Worm (Caenorhabditis elegans) whole organism, L4 larva: Measurements from ENCODE around the gene ZK1098.2.

Experiments used
- F10B5.3 ChIP-seq: sonication (generic microtip); optimal IDR thresholded peaks from 2 replicates; lab custom pipeline; 2016; ENCODE audit warnings: mild to moderate bottlenecking, missing genetic modification characterization, missing compliant biosample characterization
- F26F4.8 ChIP-seq: fragments of 200-800 bp; sonication (Bioruptor generic); conservative IDR thresholded peaks from 2 replicates; pipeline ENCODE4 v1.3.6; 2022; ENCODE audit warnings: missing genetic modification characterization, missing compliant biosample characterization
- F44E2.7 ChIP-seq: fragments of 200-800 bp; sonication (Bioruptor generic); IDR thresholded peaks from 2 replicates; pipeline ENCODE4 v2.1.2; 2022; ENCODE audit warnings: missing genetic modification characterization, missing compliant biosample characterization
- F49E8.2 ChIP-seq: sonication (generic microtip); optimal IDR thresholded peaks from 2 replicates; lab custom pipeline; 2016; ENCODE audit warnings: missing compliant biosample characterization, mild to moderate bottlenecking, missing genetic modification characterization, borderline replicate concordance
- R02D3.7 ChIP-seq: fragments of 150-350 bp; sonication (generic microtip); optimal IDR thresholded peaks from 3 replicates; lab custom pipeline; 2014; ENCODE audit warnings: missing biosample characterization, missing genetic modification characterization
- T20F7.1 ChIP-seq: fragments of 200-800 bp; sonication (Bioruptor generic); optimal IDR thresholded peaks from 2 replicates; lab custom pipeline; 2018; ENCODE audit warnings: mild to moderate bottlenecking, missing genetic modification characterization, missing compliant biosample characterization
- Y105C5A.15 ChIP-seq: fragments of 200-800 bp; sonication (Bioruptor generic); IDR thresholded peaks from 2 replicates; pipeline ENCODE4 v1.3.6; 2022; ENCODE audit warnings: missing genetic modification characterization, missing compliant biosample characterization
- Y5F2A.4 ChIP-seq: fragments of 200-800 bp; sonication (Bioruptor generic); optimal IDR thresholded peaks from 2 replicates; lab custom pipeline; 2018; ENCODE audit warnings: mild to moderate bottlenecking, missing genetic modification characterization, missing compliant biosample characterization
- ZK337.2 ChIP-seq: fragments of 200-800 bp; sonication (Bioruptor generic); IDR thresholded peaks from 2 replicates; pipeline ENCODE4 v1.3.6; 2022; ENCODE audit warnings: missing genetic modification reagents, missing genetic modification characterization, missing compliant biosample characterization
- ZK546.5 ChIP-seq, 2 experiments: sonication (generic microtip); optimal IDR thresholded peaks; 2 replicates each; lab custom pipeline; 2017; ENCODE audit warnings: missing biosample characterization in 2 of 2, missing genetic modification characterization in 2 of 2
- aha-1 ChIP-seq: fragments of 150-350 bp; peaks from one replicate; lab custom pipeline; 2014; ENCODE audit warnings: missing biosample characterization, missing genetic modification characterization
- arid-1 ChIP-seq: fragments of 200-800 bp; sonication (Bioruptor generic); conservative IDR thresholded peaks from 2 replicates; pipeline ENCODE4 v1.3.6; 2022; ENCODE audit warnings: missing genetic modification reagents, missing genetic modification characterization, missing compliant biosample characterization
- ceh-32 ChIP-seq: sonication (generic microtip); optimal IDR thresholded peaks from 2 replicates; lab custom pipeline; 2016; ENCODE audit warnings: mild to moderate bottlenecking, missing genetic modification characterization, missing compliant biosample characterization; ENCODE audit not compliant: poor library complexity
- ceh-44 ChIP-seq: fragments of 200-800 bp; sonication (Bioruptor generic); IDR thresholded peaks from 2 replicates; pipeline ENCODE4 v1.3.6; 2022; ENCODE audit warnings: missing genetic modification reagents, missing genetic modification characterization, missing compliant biosample characterization
- ceh-62 ChIP-seq: sonication (generic microtip); optimal IDR thresholded peaks from 2 replicates; lab custom pipeline; 2017; ENCODE audit warnings: missing biosample characterization, missing genetic modification characterization
- cey-2 ChIP-seq: sonication (generic microtip); optimal IDR thresholded peaks from 3 replicates; lab custom pipeline; 2017; ENCODE audit warnings: missing genetic modification characterization, mild to moderate bottlenecking, missing compliant biosample characterization, antibody characterized with exemption, borderline replicate concordance; ENCODE audit not compliant: insufficient read depth
- daf-16 ChIP-seq, 3 experiments: sonication (generic microtip); optimal IDR thresholded peaks; 2 replicates each; lab custom pipeline; 2016 to 2017; ENCODE audit warnings: missing genetic modification characterization in 3 of 3, missing genetic modification reagents in 3 of 3, mild to moderate bottlenecking in 2 of 3, missing compliant biosample characterization in 2 of 3, missing biosample characterization in 1 of 3, moderate library complexity in 1 of 3
- dmd-6 ChIP-seq: fragments of 200-800 bp; sonication (Bioruptor generic); IDR thresholded peaks from 2 replicates; pipeline ENCODE4 v1.3.6; 2022; ENCODE audit warnings: missing genetic modification reagents, missing genetic modification characterization, missing compliant biosample characterization
- dmd-8 ChIP-seq: fragments of 200-800 bp; sonication (Bioruptor generic); IDR thresholded peaks from 2 replicates; pipeline ENCODE4 v1.3.6; 2022; ENCODE audit warnings: missing genetic modification characterization, missing compliant biosample characterization
- dmd-9 ChIP-seq: fragments of 200-800 bp; sonication (Bioruptor generic); IDR thresholded peaks from 2 replicates; pipeline ENCODE4 v1.3.6; 2022; ENCODE audit warnings: missing genetic modification reagents, missing genetic modification characterization, missing compliant biosample characterization
- dve-1 ChIP-seq: sonication (generic microtip); optimal IDR thresholded peaks from 2 replicates; lab custom pipeline; 2017; ENCODE audit warnings: antibody characterized with exemption, mild to moderate bottlenecking, missing genetic modification characterization, missing compliant biosample characterization; ENCODE audit not compliant: insufficient read depth
- egl-43 ChIP-seq: fragments of 200-800 bp; sonication (Bioruptor generic); IDR thresholded peaks from 2 replicates; pipeline ENCODE4 v1.3.6; 2022; ENCODE audit warnings: missing genetic modification reagents, missing genetic modification characterization, missing compliant biosample characterization
- fos-1 ChIP-seq: fragments of 150-350 bp; optimal IDR thresholded peaks from 2 replicates; lab custom pipeline; 2014; ENCODE audit warnings: missing biosample characterization, missing genetic modification characterization
- hif-1 ChIP-seq, 2 experiments: sonication (generic microtip); optimal IDR thresholded peaks; 2 replicates each; lab custom pipeline; 2016 to 2017; ENCODE audit warnings: missing compliant biosample characterization in 2 of 2, missing genetic modification characterization in 2 of 2, missing genetic modification reagents in 2 of 2, missing genotype in 2 of 2, mild to moderate bottlenecking in 1 of 2
- hlh-11 ChIP-seq: fragments of 200-800 bp; sonication (Bioruptor generic); optimal IDR thresholded peaks from 2 replicates; lab custom pipeline; 2018; ENCODE audit warnings: mild to moderate bottlenecking, missing genetic modification characterization, missing compliant biosample characterization
- hmg-1.1 ChIP-seq: fragments of 200-800 bp; sonication (Bioruptor generic); IDR thresholded peaks from 2 replicates; pipeline ENCODE4 v1.3.6; 2022; ENCODE audit warnings: missing genetic modification reagents, missing genetic modification characterization, missing compliant biosample characterization
- lin-13 ChIP-seq: fragments of 150-350 bp; optimal IDR thresholded peaks from 2 replicates; lab custom pipeline; 2014; ENCODE audit warnings: missing biosample characterization, missing genetic modification reagents, missing genetic modification characterization
- lin-38 ChIP-seq: fragments of 200-800 bp; sonication (Bioruptor generic); IDR thresholded peaks from 2 replicates; pipeline ENCODE4 v1.3.6; 2022; ENCODE audit warnings: missing genetic modification reagents, missing genetic modification characterization, missing compliant biosample characterization
- lin-39 ChIP-seq: fragments of 150-350 bp; optimal IDR thresholded peaks from 2 replicates; lab custom pipeline; 2014; ENCODE audit warnings: missing biosample characterization, missing genetic modification reagents, missing genetic modification characterization
- lsy-2 ChIP-seq, 2 experiments: fragments of 150-350 bp in 1 of 2; sonication (generic microtip) in 1 of 2; optimal IDR thresholded peaks; 2 replicates each; lab custom pipeline; 2014 to 2017; ENCODE audit warnings: missing biosample characterization in 2 of 2, missing genetic modification characterization in 2 of 2
- mdt-29 ChIP-seq: fragments of 200-800 bp; sonication (Bioruptor generic); IDR thresholded peaks from 2 replicates; pipeline ENCODE4 v1.3.6; 2022; ENCODE audit warnings: missing genetic modification reagents, missing genetic modification characterization, missing compliant biosample characterization
- mep-1 ChIP-seq: fragments of 150-350 bp; sonication (generic microtip); optimal IDR thresholded peaks from 3 replicates; lab custom pipeline; 2014; ENCODE audit warnings: missing biosample characterization, missing genetic modification characterization
- mes-2 ChIP-seq: sonication (generic microtip); optimal IDR thresholded peaks from 2 replicates; lab custom pipeline; 2016; ENCODE audit warnings: missing genotype, mild to moderate bottlenecking, missing genetic modification characterization, missing compliant biosample characterization; ENCODE audit not compliant: poor library complexity, severe bottlenecking
- nhr-102 ChIP-seq: sonication (generic microtip); optimal IDR thresholded peaks from 2 replicates; lab custom pipeline; 2016; ENCODE audit warnings: mild to moderate bottlenecking, missing genetic modification characterization, moderate library complexity, missing compliant biosample characterization
- nhr-237 ChIP-seq: sonication (generic microtip); optimal IDR thresholded peaks from 2 replicates; lab custom pipeline; 2017; ENCODE audit warnings: missing biosample characterization, missing genetic modification characterization
- nhr-28 ChIP-seq: fragments of 150-350 bp; optimal IDR thresholded peaks from 2 replicates; lab custom pipeline; 2014; ENCODE audit warnings: missing biosample characterization, missing genetic modification characterization
- nhr-6 ChIP-seq: fragments of 150-350 bp; optimal IDR thresholded peaks from 2 replicates; lab custom pipeline; 2014; ENCODE audit warnings: missing biosample characterization, missing genetic modification characterization
- pha-4 ChIP-seq, 2 experiments: fragments of 150-350 bp in 1 of 2; fragments of 200-800 bp in 1 of 2; sonication (Bioruptor generic) in 1 of 2; IDR thresholded peaks in 1 of 2; optimal IDR thresholded peaks in 1 of 2; 2 replicates each; pipeline versions ENCODE4 v1.3.6 to Lab custom; 2014 to 2022; ENCODE audit warnings: missing genetic modification characterization in 2 of 2, missing genetic modification reagents in 2 of 2, missing biosample characterization in 1 of 2, missing compliant biosample characterization in 1 of 2
- set-16 ChIP-seq: fragments of 200-800 bp; sonication (Bioruptor generic); IDR thresholded peaks from 2 replicates; pipeline ENCODE4 v1.3.6; 2022; ENCODE audit warnings: missing genetic modification reagents, missing genetic modification characterization, missing compliant biosample characterization
- skn-1 ChIP-seq: fragments of 150-350 bp; optimal IDR thresholded peaks from 2 replicates; lab custom pipeline; 2014; ENCODE audit warnings: missing biosample characterization, missing genetic modification characterization
- tag-97 ChIP-seq: fragments of 200-800 bp; sonication (Bioruptor generic); IDR thresholded peaks from 2 replicates; pipeline ENCODE4 v1.3.6; 2022; ENCODE audit warnings: missing genetic modification characterization, missing compliant biosample characterization
- tra-1 ChIP-seq: fragments of 200-800 bp; sonication (Bioruptor generic); IDR thresholded peaks from 2 replicates; pipeline ENCODE4 v1.3.6; 2022; ENCODE audit warnings: missing genetic modification reagents, missing genetic modification characterization, missing compliant biosample characterization
- unc-130 ChIP-seq: sonication (generic microtip); optimal IDR thresholded peaks from 2 replicates; lab custom pipeline; 2016; ENCODE audit warnings: missing genetic modification reagents, missing genetic modification characterization, missing compliant biosample characterization
- unc-39 ChIP-seq: sonication (generic microtip); optimal IDR thresholded peaks from 2 replicates; lab custom pipeline; 2017; ENCODE audit warnings: missing biosample characterization, missing genetic modification characterization
- unc-62 ChIP-seq, 3 experiments: fragments of 150-350 bp in 1 of 3; sonication (generic microtip); optimal IDR thresholded peaks in 2 of 3; peaks in 1 of 3; 1 replicate in 1 of 3; 2 replicates in 2 of 3; lab custom pipeline; 2014 to 2017; ENCODE audit warnings: missing biosample characterization in 3 of 3, missing genetic modification characterization in 3 of 3, missing genetic modification reagents in 3 of 3, missing genotype in 1 of 3
- vab-7 ChIP-seq: fragments of 200-800 bp; sonication (Bioruptor generic); IDR thresholded peaks from 2 replicates; pipeline ENCODE4 v1.3.6; 2022; ENCODE audit warnings: missing genetic modification reagents, missing genetic modification characterization, missing compliant biosample characterization
- zip-11 ChIP-seq: fragments of 200-800 bp; sonication (Bioruptor generic); IDR thresholded peaks from 2 replicates; pipeline ENCODE4 v1.3.6; 2022; ENCODE audit warnings: missing genetic modification characterization, missing compliant biosample characterization
- zip-2 ChIP-seq: fragments of 150-350 bp; optimal IDR thresholded peaks from 2 replicates; lab custom pipeline; 2014; ENCODE audit warnings: missing biosample characterization, missing genetic modification characterization
- ztf-7 ChIP-seq: fragments of 150-350 bp; optimal IDR thresholded peaks from 2 replicates; lab custom pipeline; 2014; ENCODE audit warnings: missing biosample characterization, missing genetic modification characterization

ZK1098.2 gene

DNA sequence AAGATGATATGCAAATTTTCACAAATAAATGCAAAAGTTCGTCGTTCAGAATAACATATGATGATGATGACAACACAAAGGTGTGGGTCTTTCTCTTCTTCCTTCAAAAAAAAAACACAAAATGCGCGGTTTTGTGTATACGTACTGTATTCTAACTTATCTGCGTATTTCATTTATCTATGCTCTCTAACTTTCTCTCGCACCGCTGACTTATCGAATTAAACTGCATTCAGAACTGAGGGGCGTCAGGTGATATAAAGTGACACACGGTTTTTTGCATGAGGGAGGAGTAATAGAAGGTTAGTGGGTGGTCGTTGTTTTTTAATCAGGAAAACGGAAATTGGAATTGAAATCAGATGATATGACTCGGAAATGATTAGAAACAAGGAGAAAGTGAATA, 28.7 kb upstream of the ZK1098.2 start, which contains the start of gene sod-4 (continued):
- TF ChIP-seq pha-4 (GFP tag; IDR thresholded peaks at IDR 0.05; lab: Robert Waterston, UW) (no peak), pha-4 (tag; optimal IDR thresholded peaks at IDR 0.05; lab: Kevin White, UChicago) (no peak), Y5F2A.4 (GFP tag; lab: Kevin White, UChicago) (no peak), R02D3.7 (tag; lab: Kevin White, UChicago) (no peak), tra-1 (GFP tag; lab: Robert Waterston, UW) (peak; percentile 51; the same call in 1 of the 2 replicates), dve-1 (tag; lab: Kevin White, UChicago) (peak; percentile 55), nhr-28 (tag; lab: Kevin White, UChicago) (peak; percentile 56), vab-7 (no peak), F44E2.7 (GFP tag; lab: Robert Waterston, UW) (no peak), hmg-1.1 (GFP tag; lab: Robert Waterston, UW) (no peak), hlh-11 (tag; lab: Kevin White, UChicago) (no peak), egl-43 (GFP tag; lab: Robert Waterston, UW) (no peak), cey-2 (peak; percentile 36), ceh-44 (GFP tag; lab: Robert Waterston, UW) (no peak), zip-11 (no peak), ztf-7 (no peak), dmd-9 (GFP tag; lab: Robert Waterston, UW) (no peak), F26F4.8 (GFP tag; lab: Robert Waterston, UW) (no peak), skn-1 (tag; lab: Kevin White, UChicago) (no peak), fos-1 (tag; lab: Kevin White, UChicago) (no peak), T20F7.1 (GFP tag; lab: Kevin White, UChicago) (no peak), lin-39 (tag; lab: Kevin White, UChicago) (no peak), lin-38 (GFP tag; lab: Robert Waterston, UW) (no peak), unc-130 (no peak), mep-1 (tag; lab: Kevin White, UChicago) (peak; percentile 10), ceh-32 (no peak)

DNA sequence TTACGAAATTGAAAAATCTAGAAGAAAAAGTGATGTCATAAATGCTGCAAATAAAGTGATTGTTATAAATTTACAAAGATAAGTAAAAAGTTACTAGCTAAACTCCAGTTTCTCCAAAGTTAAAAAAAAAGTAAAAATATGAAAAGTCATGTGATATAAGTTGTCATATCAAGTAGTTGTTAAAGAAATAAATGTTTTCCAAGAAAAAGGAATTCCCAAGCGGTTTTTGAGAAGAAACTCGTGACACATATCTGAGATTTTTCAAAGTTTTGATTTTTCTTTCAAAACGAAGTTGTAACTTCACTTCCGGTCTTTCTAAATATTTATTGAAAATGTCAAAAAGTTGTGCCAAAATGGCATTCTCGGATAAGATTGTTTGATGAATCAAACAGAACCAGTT, 27.9 kb upstream of the ZK1098.2 start:
- TF ChIP-seq zip-2 (tag; lab: Kevin White, UChicago) (no peak), Y105C5A.15 (no peak), dmd-8 (GFP tag; lab: Robert Waterston, UW) (no peak), mdt-29 (no peak), ZK546.5 (tag; optimal IDR thresholded peaks at IDR 0.05; lab: Kevin White, UChicago) (no peak), lsy-2 (tag; optimal IDR thresholded peaks at IDR 0.05; lab: Kevin White, UChicago) (peak in 1 of 2 experiments; percentile 38), mes-2 (tag; lab: Kevin White, UChicago) (no peak), mep-1 (tag; lab: Kevin White, UChicago) (peak; percentile 42), nhr-102 (tag; lab: Kevin White, UChicago) (no peak), F10B5.3 (tag; lab: Kevin White, UChicago) (no peak), arid-1 (GFP tag; lab: Robert Waterston, UW) (no peak), ceh-32 (no peak), ZK337.2 (GFP tag; lab: Robert Waterston, UW) (no peak), aha-1 (tag; lab: Kevin White, UChicago) (no peak), unc-62 (GFP tag; optimal IDR thresholded peaks at IDR 0.05 in 1 of 2; lab: Kevin White, UChicago) (peak in 1 of 2 experiments; percentile 83), unc-62 (tag; optimal IDR thresholded peaks at IDR 0.05; lab: Kevin White, UChicago) (no peak), daf-16 (GFP tag; optimal IDR thresholded peaks at IDR 0.05; lab: Kevin White, UChicago) (no peak), daf-16 (tag; optimal IDR thresholded peaks at IDR 0.05; lab: Kevin White, UChicago) (no peak), hif-1 (tag; optimal IDR thresholded peaks at IDR 0.05; lab: Kevin White, UChicago) (no peak), nhr-237 (tag; lab: Kevin White, UChicago) (no peak), ceh-62 (no peak), nhr-6 (tag; lab: Kevin White, UChicago) (no peak), dmd-6 (GFP tag; lab: Robert Waterston, UW) (no peak), tag-97 (GFP tag; lab: Robert Waterston, UW) (no peak), ceh-44 (GFP tag; lab: Robert Waterston, UW) (no peak), lin-13 (GFP tag; lab: Kevin White, UChicago) (no peak), set-16 (GFP tag; lab: Robert Waterston, UW) (no peak), unc-39 (tag; lab: Kevin White, UChicago) (no peak), F49E8.2 (tag; lab: Kevin White, UChicago) (no peak), cey-2 (no peak)
